Fruit fly (Drosophila melanogaster): Measurements from ENCODE around the gene CG14968.

Gene CG14968

DNA sequence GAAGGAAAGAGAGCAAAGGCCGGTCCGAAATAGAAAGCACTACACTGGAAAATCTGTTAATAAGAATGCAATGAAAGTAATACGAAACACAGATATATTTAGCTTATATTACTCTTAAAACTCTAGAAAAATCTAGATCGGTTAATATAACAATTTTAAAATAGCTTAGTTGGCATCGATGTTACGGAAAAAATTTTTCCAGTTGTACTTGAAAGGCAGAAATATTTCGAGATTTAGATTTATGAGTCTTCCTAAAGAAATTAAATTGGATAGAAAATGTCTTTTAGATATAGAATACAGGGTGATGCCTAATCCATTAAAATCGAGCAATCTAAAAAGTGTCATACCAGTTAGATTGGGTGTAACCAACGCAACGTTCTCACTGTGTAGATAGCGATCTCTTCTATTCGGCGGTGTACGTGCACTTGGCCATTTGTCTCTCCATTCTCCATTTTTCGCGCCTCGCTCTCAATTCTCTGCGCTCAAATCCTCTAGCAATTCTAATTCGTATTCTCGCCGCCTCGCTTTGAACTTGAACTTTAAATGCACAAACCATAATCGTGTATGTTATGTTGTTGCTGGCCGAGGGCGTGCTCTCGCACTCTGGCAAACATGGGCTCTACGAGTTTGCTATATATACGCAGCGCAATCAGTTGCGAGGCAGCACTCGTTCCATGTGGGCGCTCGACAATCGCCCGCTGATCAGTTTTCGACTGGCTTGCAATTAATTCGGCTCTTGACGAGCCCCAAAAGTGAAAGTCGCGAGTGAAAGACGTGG is 52.7 kb downstream of the CG14968 start (continued):
- peak; percentile 86; the same call in 1 of the 2 replicates for TF ChIP-seq Atf6 (GFP tag; IDR thresholded peaks at IDR 0.05)
- TF ChIP-seq chn (GFP tag; optimal IDR thresholded peaks at IDR 0.05), result peak; percentile 92
- peak; percentile 95 for TF ChIP-seq ind (GFP tag; optimal IDR thresholded peaks at IDR 0.05)
- TF ChIP-seq CG1233 (GFP tag; optimal IDR thresholded peaks at IDR 0.05), result peak; percentile 91
- peak; percentile 50 for TF ChIP-seq CG13287 (GFP tag; IDR thresholded peaks at IDR 0.05; ENCODE audit: partially characterized antibody)
- TF ChIP-seq salm (tag; optimal IDR thresholded peaks at IDR 0.05), result peak; percentile 79
- TF ChIP-seq CG12769 (tag; optimal IDR thresholded peaks at IDR 0.05), result peak; percentile 82
- peak; percentile 91 for TF ChIP-seq slou (GFP tag; optimal IDR thresholded peaks at IDR 0.05)
- peak; percentile 71 for TF ChIP-seq tup (GFP tag; optimal IDR thresholded peaks at IDR 0.05)
- TF ChIP-seq Mrtf (GFP tag; IDR thresholded peaks at IDR 0.05), result peak; percentile 81
- TF ChIP-seq usp (GFP tag; optimal IDR thresholded peaks at IDR 0.05), result no peak
- TF ChIP-seq Adf1 (GFP tag; IDR thresholded peaks at IDR 0.05), result peak; percentile 33
- peak; percentile 89 for TF ChIP-seq CG10267 (tag; optimal IDR thresholded peaks at IDR 0.05)
- TF ChIP-seq exex (tag; optimal IDR thresholded peaks at IDR 0.05), result peak; percentile 58
- peak; percentile 58; the same call in 1 of the 2 replicates for TF ChIP-seq tna (GFP tag; IDR thresholded peaks at IDR 0.05; ENCODE audit: partially characterized antibody)
- peak; percentile 83 for TF ChIP-seq CG17568 (GFP tag; optimal IDR thresholded peaks at IDR 0.05)
- TF ChIP-seq Side (GFP tag; optimal IDR thresholded peaks at IDR 0.05), result peak; percentile 93
- peak; percentile 92 for TF ChIP-seq CG18476 (GFP tag; optimal IDR thresholded peaks at IDR 0.05)
- peak; percentile 76 for TF ChIP-seq B-H2 (GFP tag; optimal IDR thresholded peaks at IDR 0.05)
- peak; percentile 96 for TF ChIP-seq lilli (GFP tag; optimal IDR thresholded peaks at IDR 0.05)
- TF ChIP-seq CG31388 (GFP tag; optimal IDR thresholded peaks at IDR 0.05), result peak; percentile 78
- no peak for TF ChIP-seq stwl (tag; optimal IDR thresholded peaks at IDR 0.05)
- peak; percentile 92 for TF ChIP-seq ab (GFP tag; optimal IDR thresholded peaks at IDR 0.05)
- TF ChIP-seq Nf-YC (tag; optimal IDR thresholded peaks at IDR 0.05), result peak; percentile 86
- peak; percentile 91 for TF ChIP-seq zf30C (GFP tag; optimal IDR thresholded peaks at IDR 0.05)
- no peak for TF ChIP-seq CG7963 (GFP tag; IDR thresholded peaks at IDR 0.05; ENCODE audit: partially characterized antibody)
- TF ChIP-seq CG8924 (tag; optimal IDR thresholded peaks at IDR 0.05), result peak; percentile 98
- TF ChIP-seq CG18011 (GFP tag; optimal IDR thresholded peaks at IDR 0.05), result peak; percentile 85
- peak; percentile 92 for TF ChIP-seq CG5245 (GFP tag; optimal IDR thresholded peaks at IDR 0.05)
- 0 out of 2 replicates have a peak, but pooled peaks have one; percentile 14 for TF ChIP-seq aop (GFP tag; IDR thresholded peaks at IDR 0.05)
- TF ChIP-seq CG15011 (GFP tag; optimal IDR thresholded peaks at IDR 0.05), result peak; percentile 94
- TF ChIP-seq row (GFP tag; IDR thresholded peaks at IDR 0.05), result peak; percentile 95
- TF ChIP-seq CG4424 (GFP tag; optimal IDR thresholded peaks at IDR 0.05), result peak; percentile 97
- peak; percentile 93 for TF ChIP-seq dysf (GFP tag; IDR thresholded peaks at IDR 0.05)
- peak; percentile 95 for TF ChIP-seq CHES-1-like (GFP tag; optimal IDR thresholded peaks at IDR 0.05)
- peak; percentile 94 for TF ChIP-seq CG15269 (tag; optimal IDR thresholded peaks at IDR 0.05)
- TF ChIP-seq Aef1 (GFP tag; IDR thresholded peaks at IDR 0.05), result peak; percentile 79
- TF ChIP-seq fd102C (GFP tag; optimal IDR thresholded peaks at IDR 0.05), result peak; percentile 10
- peak; percentile 95 for TF ChIP-seq bcd (GFP tag; optimal IDR thresholded peaks at IDR 0.05)
- peak; percentile 87 for TF ChIP-seq CG9932 (GFP tag; IDR thresholded peaks at IDR 0.05)
- TF ChIP-seq CG43689 (GFP tag; IDR thresholded peaks at IDR 0.05), result no peak
- TF ChIP-seq fd64A (GFP tag; optimal IDR thresholded peaks at IDR 0.05), result peak; percentile 78
- peak; percentile 92 to 95 for TF ChIP-seq Hr51 (GFP tag; optimal IDR thresholded peaks at IDR 0.05)
- peak; percentile 99 for TF ChIP-seq CG17361 (GFP tag; IDR thresholded peaks at IDR 0.05)
- TF ChIP-seq CG17829 (tag; optimal IDR thresholded peaks at IDR 0.05), result peak; percentile 95
- TF ChIP-seq CG13624 (GFP tag; optimal IDR thresholded peaks at IDR 0.05), result peak; percentile 95
- peak; percentile 86 for TF ChIP-seq CG7357 (GFP tag; IDR thresholded peaks at IDR 0.05)
- peak; percentile 97 for TF ChIP-seq CG13424 (tag; optimal IDR thresholded peaks at IDR 0.05)
- TF ChIP-seq Dek (tag; optimal IDR thresholded peaks at IDR 0.05), result peak; percentile 89

All from whole organism, embryonic.